In genomic region chrX:2714730-2715129, dm6 we compare ENCODE assay signal across 1 fruit fly cellular context.
TF ChIP-seq lines count a peak whose summit lies in the region.

No protein-coding gene starts in this region.

TF ChIP-seq in whole organism, embryonic, 481 proteins besides CTCF, POLR2A, EP300 and RAD21 (continued from another document):
- TF ChIP-seq shn (GFP tag; optimal IDR thresholded peaks at IDR 0.05; lab: Kevin White, UChicago), result no peak
- TF ChIP-seq CG10543 (GFP tag; optimal IDR thresholded peaks at IDR 0.05; lab: Kevin White, UChicago), result no peak
- TF ChIP-seq sima (GFP tag; optimal IDR thresholded peaks at IDR 0.05; lab: Kevin White, UChicago), result no peak
- TF ChIP-seq fd102C (GFP tag; optimal IDR thresholded peaks at IDR 0.05; lab: Kevin White, UChicago), result no peak
- TF ChIP-seq exex (tag; optimal IDR thresholded peaks at IDR 0.05; lab: Kevin White, UChicago), result no peak
- TF ChIP-seq Stat92E (GFP tag; optimal IDR thresholded peaks at IDR 0.05; lab: Kevin White, UChicago), result no peak
- TF ChIP-seq CG13775 (GFP tag; optimal IDR thresholded peaks at IDR 0.05; lab: Kevin White, UChicago), result no peak
- no peak for TF ChIP-seq al (GFP tag; IDR thresholded peaks at IDR 0.05; lab: Robert Waterston, UW)
- TF ChIP-seq Atf3 (GFP tag; optimal IDR thresholded peaks at IDR 0.05; lab: Kevin White, UChicago), result no peak
